Fruit fly (Drosophila melanogaster) whole organism, embryonic: ENCODE results near the gene Mnn1.

Experiments
- ATbp ChIP-seq: fragments of 200-800 bp; sonication (Bioruptor generic); optimal IDR thresholded peaks from 2 replicates; lab custom pipeline; 2017; ENCODE audit warnings: missing biosample characterization, mild to moderate bottlenecking, missing genetic modification characterization, missing genetic modification reagents
- BtbVII ChIP-seq: fragments of 200-800 bp; sonication (Bioruptor generic); optimal IDR thresholded peaks from 3 replicates; lab custom pipeline; 2017; ENCODE audit warnings: missing biosample characterization, mild to moderate bottlenecking, missing genetic modification characterization
- CG10147 ChIP-seq: fragments of 200-800 bp; sonication (Bioruptor generic); optimal IDR thresholded peaks from 2 replicates; lab custom pipeline; 2019; ENCODE audit warnings: missing biosample characterization, mild to moderate bottlenecking, missing genetic modification characterization, moderate library complexity
- CG10366 ChIP-seq: fragments of 200-800 bp; sonication (Bioruptor generic); IDR thresholded peaks from 2 replicates; pipeline ENCODE4 v1.3.6; 2022; ENCODE audit warnings: missing biosample characterization, missing genetic modification characterization
- CG11247 ChIP-seq: fragments of 200-800 bp; sonication (Bioruptor generic); IDR thresholded peaks from 2 replicates; pipeline ENCODE4 v1.3.6; 2022; ENCODE audit warnings: missing biosample characterization, missing genetic modification characterization
- CG12236 ChIP-seq: fragments of 200-800 bp; sonication (Bioruptor generic); optimal IDR thresholded peaks from 2 replicates; lab custom pipeline; 2016; ENCODE audit warnings: missing biosample characterization, missing genetic modification characterization
- CG14441 ChIP-seq: fragments of 200-800 bp; sonication (Bioruptor generic); IDR thresholded peaks from 2 replicates; pipeline ENCODE4 v1.3.6; 2022; ENCODE audit warnings: missing biosample characterization, missing genetic modification characterization
- CG14710 ChIP-seq: fragments of 200-800 bp; sonication (Bioruptor generic); optimal IDR thresholded peaks from 3 replicates; lab custom pipeline; 2019; ENCODE audit warnings: missing biosample characterization, mild to moderate bottlenecking, missing genetic modification characterization, moderate library complexity
- CG15479 ChIP-seq: fragments of 200-800 bp; sonication (Bioruptor generic); optimal IDR thresholded peaks from 3 replicates; lab custom pipeline; 2019; ENCODE audit warnings: missing biosample characterization, mild to moderate bottlenecking, missing genetic modification characterization, moderate library complexity
- CG17829 ChIP-seq: fragments of 200-800 bp; optimal IDR thresholded peaks from 2 replicates; lab custom pipeline; 2019; ENCODE audit warnings: missing biosample characterization, mild to moderate bottlenecking, missing genetic modification characterization, moderate library complexity
- CG18262 ChIP-seq: fragments of 200-800 bp; optimal IDR thresholded peaks from 3 replicates; lab custom pipeline; 2019; ENCODE audit warnings: missing biosample characterization, mild to moderate bottlenecking, missing genetic modification characterization, moderate library complexity
- CG2875 ChIP-seq: fragments of 200-800 bp; sonication (Bioruptor generic); optimal IDR thresholded peaks from 2 replicates; lab custom pipeline; 2017; ENCODE audit warnings: missing biosample characterization, mild to moderate bottlenecking, missing genetic modification characterization, missing genetic modification reagents
- CG2889 ChIP-seq: fragments of 200-800 bp; sonication (Bioruptor generic); IDR thresholded peaks from 3 replicates; pipeline ENCODE4 v1.3.6; 2022; ENCODE audit warnings: missing biosample characterization, missing genetic modification characterization
- CG3163 ChIP-seq: fragments of 200-800 bp; sonication (Bioruptor generic); optimal IDR thresholded peaks from 3 replicates; lab custom pipeline; 2016; ENCODE audit warnings: missing biosample characterization, missing genetic modification characterization
- CG3995 ChIP-seq: fragments of 200-800 bp; sonication (Bioruptor generic); optimal IDR thresholded peaks from 3 replicates; lab custom pipeline; 2016; ENCODE audit warnings: missing biosample characterization, missing genetic modification characterization
- CG4328 ChIP-seq: fragments of 200-800 bp; sonication (Bioruptor generic); optimal IDR thresholded peaks from 3 replicates; lab custom pipeline; 2017; ENCODE audit warnings: missing biosample characterization, missing genetic modification reagents, missing genetic modification characterization
- CG43689 ChIP-seq: fragments of 200-800 bp; sonication (Bioruptor generic); IDR thresholded peaks from 2 replicates; pipeline ENCODE4 v1.3.6; 2022; ENCODE audit warnings: missing biosample characterization, missing genetic modification characterization
- CG4820 ChIP-seq: fragments of 200-800 bp; sonication (Bioruptor generic); optimal IDR thresholded peaks from 3 replicates; lab custom pipeline; 2016; ENCODE audit warnings: missing biosample characterization, missing genetic modification characterization
- CG5245 ChIP-seq: fragments of 200-800 bp; sonication (Bioruptor generic); optimal IDR thresholded peaks from 3 replicates; lab custom pipeline; 2016; ENCODE audit warnings: missing biosample characterization, missing genetic modification characterization
- CG6254 ChIP-seq: fragments of 200-800 bp; sonication (Bioruptor generic); optimal IDR thresholded peaks from 3 replicates; lab custom pipeline; 2017; ENCODE audit warnings: mild to moderate bottlenecking, missing biosample characterization, missing genetic modification reagents, missing genetic modification characterization
- CG6683 ChIP-seq: fragments of 200-800 bp; sonication (Bioruptor generic); optimal IDR thresholded peaks from 2 replicates; lab custom pipeline; 2017; ENCODE audit warnings: missing biosample characterization, mild to moderate bottlenecking, missing genetic modification characterization, missing genetic modification reagents
- CG6791 ChIP-seq: fragments of 200-800 bp; sonication (Bioruptor generic); IDR thresholded peaks from 3 replicates; pipeline ENCODE4 v1.3.6; 2022; ENCODE audit warnings: missing biosample characterization, missing genetic modification characterization; ENCODE audit not compliant: partially characterized antibody
- CG6813 ChIP-seq: fragments of 200-800 bp; sonication (Bioruptor generic); optimal IDR thresholded peaks from 2 replicates; lab custom pipeline; 2017; ENCODE audit warnings: missing biosample characterization, missing genetic modification characterization, mild to moderate bottlenecking, moderate library complexity, missing genetic modification reagents
- CG7928 ChIP-seq: fragments of 200-800 bp; sonication (Bioruptor generic); optimal IDR thresholded peaks from 2 replicates; lab custom pipeline; 2017; ENCODE audit warnings: missing biosample characterization, mild to moderate bottlenecking, missing genetic modification characterization
- CG8281 ChIP-seq: fragments of 200-800 bp; sonication (Bioruptor generic); optimal IDR thresholded peaks from 2 replicates; lab custom pipeline; 2018; ENCODE audit warnings: missing biosample characterization, mild to moderate bottlenecking, missing genetic modification characterization, moderate library complexity
- CG8388 ChIP-seq: fragments of 200-800 bp; sonication (Bioruptor generic); optimal IDR thresholded peaks from 2 replicates; lab custom pipeline; 2019; ENCODE audit warnings: missing biosample characterization, mild to moderate bottlenecking, missing genetic modification characterization, moderate library complexity
- CG9437 ChIP-seq: fragments of 200-800 bp; sonication (Bioruptor generic); optimal IDR thresholded peaks from 2 replicates; lab custom pipeline; 2018; ENCODE audit warnings: missing biosample characterization, mild to moderate bottlenecking, missing genetic modification characterization
- CG9609 ChIP-seq: fragments of 200-800 bp; sonication (Bioruptor generic); optimal IDR thresholded peaks from 3 replicates; lab custom pipeline; 2016; ENCODE audit warnings: missing biosample characterization, missing genetic modification characterization
- D19A ChIP-seq: fragments of 200-800 bp; optimal IDR thresholded peaks from 3 replicates; lab custom pipeline; 2019; ENCODE audit warnings: missing biosample characterization, mild to moderate bottlenecking, missing genetic modification characterization, moderate library complexity
- Dad ChIP-seq: fragments of 200-800 bp; sonication (Bioruptor generic); optimal IDR thresholded peaks from 3 replicates; lab custom pipeline; 2016; ENCODE audit warnings: missing biosample characterization, missing genetic modification characterization
- Dek ChIP-seq: fragments of 200-800 bp; sonication (Bioruptor generic); optimal IDR thresholded peaks from 3 replicates; lab custom pipeline; 2019; ENCODE audit warnings: missing biosample characterization, mild to moderate bottlenecking, missing genetic modification characterization, moderate library complexity
- E2f1 ChIP-seq: fragments of 200-800 bp; sonication (Bioruptor generic); IDR thresholded peaks from 2 replicates; pipeline ENCODE4 v1.3.6; 2022; ENCODE audit warnings: missing biosample characterization, missing genetic modification characterization
- Fer1 ChIP-seq: fragments of 200-800 bp; sonication (Bioruptor generic); optimal IDR thresholded peaks from 2 replicates; lab custom pipeline; 2017; ENCODE audit warnings: missing biosample characterization, mild to moderate bottlenecking, missing genetic modification characterization
- Hand ChIP-seq: fragments of 200-800 bp; sonication (Bioruptor generic); optimal IDR thresholded peaks from 2 replicates; lab custom pipeline; 2017; ENCODE audit warnings: mild to moderate bottlenecking, missing biosample characterization, missing genetic modification reagents, missing genetic modification characterization
- Hmr ChIP-seq: fragments of 200-800 bp; sonication (Bioruptor generic); optimal IDR thresholded peaks from 3 replicates; lab custom pipeline; 2017; ENCODE audit warnings: mild to moderate bottlenecking, missing biosample characterization, missing genetic modification reagents, missing genetic modification characterization
- MBD-R2 ChIP-seq: fragments of 200-800 bp; sonication (Bioruptor generic); IDR thresholded peaks from 2 replicates; pipeline ENCODE4 v1.3.6; 2022; ENCODE audit warnings: missing biosample characterization, missing genetic modification characterization
- NFAT ChIP-seq: fragments of 200-800 bp; sonication (Bioruptor generic); IDR thresholded peaks from 2 replicates; pipeline ENCODE4 v1.3.6; 2022; ENCODE audit warnings: missing biosample characterization, missing genetic modification characterization
- NfI ChIP-seq: fragments of 200-800 bp; sonication (Bioruptor generic); optimal IDR thresholded peaks from 3 replicates; lab custom pipeline; 2018; ENCODE audit warnings: missing biosample characterization, mild to moderate bottlenecking, missing genetic modification characterization, moderate library complexity
- Sry-β ChIP-seq: fragments of 200-800 bp; sonication (Bioruptor generic); optimal IDR thresholded peaks from 2 replicates; lab custom pipeline; 2018; ENCODE audit warnings: missing biosample characterization, mild to moderate bottlenecking, missing genetic modification characterization, moderate library complexity
- Stat92E ChIP-seq, 3 experiments: fragments of >200 bp in 2 of 3; fragments of 200-800 bp in 1 of 3; sonication (Bioruptor generic) in 1 of 3; optimal IDR thresholded peaks; 2 replicates each; lab custom pipeline; 2017 to 2019; ENCODE audit warnings: missing biosample characterization in 3 of 3, missing genetic modification characterization in 3 of 3, mild to moderate bottlenecking in 1 of 3, moderate library complexity in 1 of 3
- chif ChIP-seq, 2 experiments: fragments of 200-800 bp; sonication (Bioruptor generic); optimal IDR thresholded peaks; 3 replicates each; lab custom pipeline; 2016; ENCODE audit warnings: missing biosample characterization in 2 of 2, missing genetic modification characterization in 2 of 2
- exex ChIP-seq: fragments of 200-800 bp; sonication (Bioruptor generic); optimal IDR thresholded peaks from 4 replicates; lab custom pipeline; 2018; ENCODE audit warnings: missing biosample characterization, mild to moderate bottlenecking, missing genetic modification characterization, moderate library complexity
- fu2 ChIP-seq: fragments of 200-800 bp; sonication (Bioruptor generic); optimal IDR thresholded peaks from 2 replicates; lab custom pipeline; 2016; ENCODE audit warnings: missing biosample characterization, missing genetic modification characterization
- gce ChIP-seq: fragments of 200-800 bp; sonication (Bioruptor generic); IDR thresholded peaks from 3 replicates; pipeline ENCODE4 v1.3.6; 2022; ENCODE audit warnings: missing biosample characterization, missing genetic modification characterization
- grn ChIP-seq: fragments of 200-800 bp; sonication (Bioruptor generic); optimal IDR thresholded peaks from 3 replicates; lab custom pipeline; 2017; ENCODE audit warnings: missing biosample characterization, missing genetic modification characterization
- lilli ChIP-seq: fragments of 200-800 bp; sonication (Bioruptor generic); optimal IDR thresholded peaks from 3 replicates; lab custom pipeline; 2016; ENCODE audit warnings: missing biosample characterization, missing genetic modification characterization
- mld ChIP-seq: fragments of 200-800 bp; sonication (Bioruptor generic); IDR thresholded peaks from 3 replicates; pipeline ENCODE4 v1.3.6; 2022; ENCODE audit warnings: missing biosample characterization, missing genetic modification characterization; ENCODE audit not compliant: partially characterized antibody
- onecut ChIP-seq: fragments of 200-800 bp; sonication (Bioruptor generic); IDR thresholded peaks from 2 replicates; pipeline ENCODE4 v1.3.6; 2022; ENCODE audit warnings: missing biosample characterization, missing genetic modification characterization
- pho ChIP-seq: fragments of 200-800 bp; sonication (Bioruptor generic); optimal IDR thresholded peaks from 2 replicates; lab custom pipeline; 2016; ENCODE audit warnings: missing biosample characterization, missing genetic modification characterization
- seq ChIP-seq: fragments of 200-800 bp; sonication (Bioruptor generic); IDR thresholded peaks from 2 replicates; pipeline ENCODE4 v1.3.6; 2022; ENCODE audit warnings: missing biosample characterization, missing genetic modification characterization
- trem ChIP-seq: fragments of 200-800 bp; optimal IDR thresholded peaks from 3 replicates; lab custom pipeline; 2019; ENCODE audit warnings: missing biosample characterization, mild to moderate bottlenecking, missing genetic modification characterization, moderate library complexity

Mnn1 gene

DNA sequence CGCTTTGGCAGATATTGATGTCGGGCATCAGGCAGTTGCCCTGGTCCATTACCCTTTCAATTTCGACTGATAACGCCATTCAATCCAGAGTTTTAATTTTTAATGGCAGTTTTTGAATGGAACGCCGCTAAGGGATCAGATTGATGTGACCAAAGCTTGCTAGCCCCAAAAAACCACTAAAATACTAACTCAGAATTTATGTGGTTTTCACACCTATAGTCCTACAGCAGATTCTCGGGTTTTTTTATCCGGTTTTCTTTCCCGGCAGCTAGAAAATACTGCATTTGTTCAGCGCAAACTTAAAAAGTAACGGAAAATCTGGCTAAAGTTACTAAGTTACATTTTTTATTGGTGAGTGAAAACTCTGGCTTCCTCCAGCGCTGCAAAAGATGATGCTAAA, 9.6 kb downstream of the Mnn1 start, which contains the start of gene Nuf2 (continued):
- TF ChIP-seq CG17829 (tag; lab: Kevin White, UChicago): peak; percentile 24
- no peak for TF ChIP-seq CG10147 (GFP tag; lab: Kevin White, UChicago)
- TF ChIP-seq fu2 (GFP tag; lab: Kevin White, UChicago): no peak
- peak; percentile 67 for TF ChIP-seq CG14710 (tag; lab: Kevin White, UChicago)
- TF ChIP-seq NFAT (GFP tag; lab: Robert Waterston, UW): peak; percentile 8; the same call in 1 of the 2 replicates
- no peak for TF ChIP-seq CG7928 (GFP tag; lab: Kevin White, UChicago)
- TF ChIP-seq chif (GFP tag; optimal IDR thresholded peaks at IDR 0.05; lab: Kevin White, UChicago): no peak
- no peak for TF ChIP-seq CG6683 (GFP tag; lab: Kevin White, UChicago)
- TF ChIP-seq CG9437 (GFP tag; lab: Kevin White, UChicago): no peak
- no peak for TF ChIP-seq Hand (GFP tag; lab: Kevin White, UChicago)
- TF ChIP-seq trem (tag; lab: Kevin White, UChicago): peak; percentile 12
- TF ChIP-seq Sry-β (GFP tag; lab: Kevin White, UChicago): peak; percentile 84
- no peak for TF ChIP-seq lilli (GFP tag; lab: Kevin White, UChicago)
- no peak for TF ChIP-seq CG8281 (tag; lab: Kevin White, UChicago)
- TF ChIP-seq CG3995 (GFP tag; lab: Kevin White, UChicago): no peak
- TF ChIP-seq grn: no peak
- TF ChIP-seq Hmr (GFP tag; lab: Kevin White, UChicago): no peak
- TF ChIP-seq onecut: no peak
- TF ChIP-seq NfI (GFP tag; lab: Kevin White, UChicago): no peak
- TF ChIP-seq CG9609 (GFP tag; lab: Kevin White, UChicago): no peak
- TF ChIP-seq CG43689 (GFP tag; lab: Robert Waterston, UW): no peak
- TF ChIP-seq CG10366: no peak
- TF ChIP-seq CG12236 (GFP tag; lab: Kevin White, UChicago): no peak
- TF ChIP-seq CG15479 (GFP tag; lab: Kevin White, UChicago): no peak
- no peak for TF ChIP-seq CG4328
- no peak for TF ChIP-seq exex (tag; lab: Kevin White, UChicago)
- TF ChIP-seq Fer1 (GFP tag; lab: Kevin White, UChicago): no peak
- no peak for TF ChIP-seq gce (GFP tag; lab: Robert Waterston, UW)
- no peak for TF ChIP-seq seq (GFP tag; lab: Robert Waterston, UW)
- no peak for TF ChIP-seq Stat92E (GFP tag; optimal IDR thresholded peaks at IDR 0.05; lab: Kevin White, UChicago)
- no peak for TF ChIP-seq pho (GFP tag; lab: Kevin White, UChicago)
- TF ChIP-seq CG6791 (GFP tag; lab: Robert Waterston, UW): no peak
- TF ChIP-seq CG18262: no peak
- no peak for TF ChIP-seq ATbp (GFP tag; lab: Kevin White, UChicago)
- no peak for TF ChIP-seq CG14441 (GFP tag; lab: Robert Waterston, UW)
- TF ChIP-seq E2f1 (GFP tag; lab: Robert Waterston, UW): no peak
- no peak for TF ChIP-seq CG5245 (GFP tag; lab: Kevin White, UChicago)
- no peak for TF ChIP-seq CG3163 (GFP tag; lab: Kevin White, UChicago)
- TF ChIP-seq Dad: no peak
- TF ChIP-seq CG6254 (GFP tag; lab: Kevin White, UChicago): no peak
- no peak for TF ChIP-seq BtbVII (GFP tag; lab: Kevin White, UChicago)
- no peak for TF ChIP-seq CG11247 (GFP tag; lab: Robert Waterston, UW)
- no peak for TF ChIP-seq CG2889
- no peak for TF ChIP-seq D19A
- no peak for TF ChIP-seq CG6813
- TF ChIP-seq CG4820: no peak
- TF ChIP-seq Dek (tag; lab: Kevin White, UChicago): no peak
- TF ChIP-seq mld (GFP tag; lab: Robert Waterston, UW): no peak
- no peak for TF ChIP-seq CG8388 (GFP tag; lab: Kevin White, UChicago)
- TF ChIP-seq MBD-R2: peak; percentile 69
- no peak for TF ChIP-seq CG2875
